Worm (Caenorhabditis elegans): ENCODE data around the gene C26E1.2.

The C26E1.2 gene

ce11 chrV:13297220-13297619, 7.7 kb upstream of the C26E1.2 start, which contains the start of gene C26E1.1:
Gene C26E1.1 (plus strand): TSS chrV:13297520.
- TF ChIP-seq ztf-3 (GFP tag; optimal IDR thresholded peaks at IDR 0.05) = no peak
- TF ChIP-seq nhr-120 (GFP tag; IDR thresholded peaks at IDR 0.05) = no peak
- TF ChIP-seq ceh-100 (GFP tag; IDR thresholded peaks at IDR 0.05) = no peak
- no peak for TF ChIP-seq Y53F4B.3 (GFP tag; IDR thresholded peaks at IDR 0.05)
- no peak for TF ChIP-seq lsl-1 (GFP tag; optimal IDR thresholded peaks at IDR 0.05)
- no peak for TF ChIP-seq ama-1 (optimal IDR thresholded peaks at IDR 0.05)
- TF ChIP-seq ama-1 (GFP tag; optimal IDR thresholded peaks at IDR 0.05) = no peak
- no peak for TF ChIP-seq tbx-9 (tag; optimal IDR thresholded peaks at IDR 0.05; ENCODE audit: borderline replicate concordance)

DNA sequence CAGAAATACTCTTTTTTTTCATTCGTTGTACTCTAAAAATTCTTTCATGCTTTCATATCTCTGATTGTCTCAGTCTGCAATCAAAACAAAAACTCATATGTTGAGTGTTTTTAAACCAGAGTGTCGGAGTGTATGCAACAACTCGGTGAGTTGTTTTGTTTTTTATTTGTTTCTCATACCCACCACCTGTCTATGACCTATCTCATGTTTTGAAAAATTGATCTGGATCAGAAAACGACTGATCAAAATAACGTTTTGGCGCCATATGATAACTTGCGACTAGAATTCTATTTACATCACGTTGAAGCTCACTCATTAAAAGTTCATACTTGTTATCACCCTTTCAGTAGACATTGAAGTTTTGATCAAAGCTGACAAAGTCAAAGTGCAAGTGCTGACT, 6.2 kb upstream of the C26E1.2 start:
- no peak for TF ChIP-seq ekl-4 (GFP tag; IDR thresholded peaks at IDR 0.05)
- TF ChIP-seq attf-5 (GFP tag; optimal IDR thresholded peaks at IDR 0.05) = no peak
- TF ChIP-seq xnd-1 (tag; optimal IDR thresholded peaks at IDR 0.05) = no peak
- TF ChIP-seq efl-1 (GFP tag; optimal IDR thresholded peaks at IDR 0.05) = no peak
- TF ChIP-seq lsl-1 (GFP tag; optimal IDR thresholded peaks at IDR 0.05) = no peak
- no peak for TF ChIP-seq ceh-27 (GFP tag; optimal IDR thresholded peaks at IDR 0.05)
- TF ChIP-seq cebp-2 (GFP tag; IDR thresholded peaks at IDR 0.05) = no peak
- no peak for TF ChIP-seq F33H1.4 (GFP tag; IDR thresholded peaks at IDR 0.05)
- no peak for TF ChIP-seq snpc-3.4 (tag; optimal IDR thresholded peaks at IDR 0.05)
- TF ChIP-seq tbp1 (GFP tag; optimal IDR thresholded peaks at IDR 0.05) = no peak
- no peak for TF ChIP-seq hsf-1 (GFP tag; IDR thresholded peaks at IDR 0.05)
- TF ChIP-seq ceh-58 (GFP tag; IDR thresholded peaks at IDR 0.05) = no peak

DNA sequence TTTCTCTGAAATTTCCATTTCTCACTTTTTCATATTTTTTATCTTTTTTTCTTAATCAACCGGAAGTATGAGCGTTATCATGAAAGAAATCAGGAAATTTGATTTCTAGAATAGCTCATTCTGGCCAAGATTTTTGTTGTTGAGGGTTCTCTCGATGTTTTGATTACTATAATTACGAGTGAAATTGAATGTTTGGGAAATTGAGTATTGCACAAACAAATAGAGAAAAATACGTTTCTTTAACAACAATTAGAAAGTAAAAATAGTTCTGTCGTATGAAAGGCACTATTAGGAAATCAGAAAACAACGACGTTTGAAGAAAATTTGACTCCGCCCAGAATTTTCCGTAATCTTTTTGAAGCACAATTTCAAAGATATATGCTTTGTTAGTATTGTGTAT, 5.5 kb upstream of the C26E1.2 start:
- TF ChIP-seq attf-6 (GFP tag; IDR thresholded peaks at IDR 0.05) (no peak), unc-62 (GFP tag; optimal IDR thresholded peaks at IDR 0.05) (no peak), pha-4 (tag; optimal IDR thresholded peaks at IDR 0.05) (no peak), sptf-2 (GFP tag; optimal IDR thresholded peaks at IDR 0.05) (no peak), efl-1 (GFP tag; optimal IDR thresholded peaks at IDR 0.05) (no peak), F49E8.2 (tag; optimal IDR thresholded peaks at IDR 0.05; ENCODE audit: insufficient read depth) (no peak), B0336.3 (GFP tag; IDR thresholded peaks at IDR 0.05) (no peak), lsl-1 (GFP tag; optimal IDR thresholded peaks at IDR 0.05) (no peak), lin-35 (GFP tag; optimal IDR thresholded peaks at IDR 0.05) (no peak), egl-18 (GFP tag; IDR thresholded peaks at IDR 0.05) (no peak)

DNA sequence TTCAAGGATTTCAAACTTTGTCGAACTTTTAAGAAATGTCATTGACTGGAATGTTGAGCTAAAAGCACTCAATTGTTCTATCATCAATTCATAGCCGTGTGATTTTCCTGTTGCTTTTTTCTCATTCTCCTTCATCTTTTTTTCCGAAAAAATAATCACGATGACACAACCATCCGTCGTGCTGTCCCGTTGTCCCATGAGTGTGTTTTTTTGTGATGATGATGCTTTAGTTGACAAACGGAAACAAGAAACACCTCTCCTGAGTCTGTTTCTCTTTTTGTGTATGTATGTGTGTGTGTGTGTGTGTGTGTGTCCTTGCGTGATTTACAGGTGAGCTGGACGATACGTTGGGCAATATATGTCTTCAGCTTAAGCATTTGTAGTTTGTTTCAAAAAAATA, 4.4 kb upstream of the C26E1.2 start:
- TF ChIP-seq lsl-1 (GFP tag; optimal IDR thresholded peaks at IDR 0.05) = no peak
- no peak for TF ChIP-seq cebp-2 (GFP tag; IDR thresholded peaks at IDR 0.05)
- no peak for TF ChIP-seq repo-1 (tag; optimal IDR thresholded peaks at IDR 0.05)
- no peak for TF ChIP-seq F37B4.10 (GFP tag; IDR thresholded peaks at IDR 0.05)

- no peak for TF ChIP-seq bed-2 (GFP tag; IDR thresholded peaks at IDR 0.05)
- TF ChIP-seq nhr-80 (tag; optimal IDR thresholded peaks at IDR 0.05) = peak; percentile 58
Measured at ce11 chrV:13301443-13301842, 3.5 kb upstream of the C26E1.2 start, which contains the start of gene ceh-79. Gene ceh-79 (plus strand): TSS chrV:13301833.

DNA sequence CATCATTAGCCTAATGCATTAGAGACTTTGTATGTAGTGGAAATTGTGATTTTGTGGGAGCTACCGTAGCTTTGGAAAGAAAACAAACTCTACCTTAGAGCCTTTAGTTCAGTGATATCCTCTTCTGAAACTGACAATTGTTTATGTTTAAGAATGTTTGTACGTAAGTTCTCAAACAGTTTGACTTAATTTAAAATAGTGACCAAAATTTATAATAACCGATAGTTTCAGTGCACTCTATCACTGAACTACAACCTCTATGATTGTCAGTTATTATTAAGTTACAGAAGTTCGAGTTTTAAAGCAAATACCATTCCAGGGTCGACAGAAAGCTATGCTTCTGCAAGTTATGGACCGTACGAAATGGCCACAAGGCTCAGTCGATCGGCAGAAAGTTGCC, 3.7 kb downstream of the C26E1.2 start, which contains the start of gene C50B6.1:
TSS of gene C50B6.1 (plus strand) at position 301 of the 400 bp plus-strand sequence.
- TF ChIP-seq Y53G8AR.9 (GFP tag; conservative IDR thresholded peaks at IDR 0.05) (no peak), sdz-38 (tag; optimal IDR thresholded peaks at IDR 0.05) (no peak), tbp1 (GFP tag; optimal IDR thresholded peaks at IDR 0.05) (no peak), ztf-25 (GFP tag; IDR thresholded peaks at IDR 0.05) (no peak), lin-54 (GFP tag; optimal IDR thresholded peaks at IDR 0.05) (no peak), F23B12.7 (tag; optimal IDR thresholded peaks at IDR 0.05; ENCODE audit: insufficient read depth) (no peak), Y95B8A.8 (GFP tag; IDR thresholded peaks at IDR 0.05) (no peak)
